Fruit fly (Drosophila melanogaster) whole organism, embryonic: ENCODE measurements around the gene sing.

ENCODE experiments used
- Awh ChIP-seq: fragments of 200-800 bp; sonication (Bioruptor generic); IDR thresholded peaks from 2 replicates; pipeline ENCODE4, ENCODE4 v1.3.6; 2022; ENCODE audit warnings: missing biosample characterization, missing genetic modification characterization
- BtbVII ChIP-seq: fragments of 200-800 bp; sonication (Bioruptor generic); optimal IDR thresholded peaks from 3 replicates; lab custom pipeline; 2017; ENCODE audit warnings: missing biosample characterization, mild to moderate bottlenecking, missing genetic modification characterization
- CG10431 ChIP-seq: fragments of 200-800 bp; sonication (Bioruptor generic); optimal IDR thresholded peaks from 3 replicates; lab custom pipeline; 2018; ENCODE audit warnings: missing biosample characterization, mild to moderate bottlenecking, missing genetic modification characterization
- CG13123 ChIP-seq: fragments of 200-800 bp; sonication (Bioruptor generic); optimal IDR thresholded peaks from 2 replicates; lab custom pipeline; 2016; ENCODE audit warnings: missing biosample characterization, missing genetic modification characterization
- CG13894 ChIP-seq: fragments of 200-800 bp; sonication (Bioruptor generic); optimal IDR thresholded peaks from 3 replicates; lab custom pipeline; 2018; ENCODE audit warnings: missing biosample characterization, mild to moderate bottlenecking, missing genetic modification characterization, moderate library complexity
- CG14014 ChIP-seq: fragments of 200-800 bp; sonication (Bioruptor generic); IDR thresholded peaks from 2 replicates; pipeline ENCODE4 v1.3.6; 2022; ENCODE audit warnings: missing biosample characterization, missing genetic modification characterization
- CG15011 ChIP-seq: fragments of 200-800 bp; sonication (Bioruptor generic); optimal IDR thresholded peaks from 3 replicates; lab custom pipeline; 2018; ENCODE audit warnings: missing biosample characterization, mild to moderate bottlenecking, missing genetic modification characterization
- CG15696 ChIP-seq: fragments of 200-800 bp; sonication (Bioruptor generic); optimal IDR thresholded peaks from 2 replicates; lab custom pipeline; 2019; ENCODE audit warnings: missing biosample characterization, mild to moderate bottlenecking, missing genetic modification characterization, moderate library complexity
- CG16779 ChIP-seq: fragments of 200-800 bp; sonication (Bioruptor generic); IDR thresholded peaks from 2 replicates; pipeline ENCODE4 v1.3.6; 2022; ENCODE audit warnings: missing biosample characterization, missing genetic modification characterization
- CG16815 ChIP-seq: fragments of 200-800 bp; sonication (Bioruptor generic); optimal IDR thresholded peaks from 3 replicates; lab custom pipeline; 2017; ENCODE audit warnings: missing biosample characterization, mild to moderate bottlenecking, missing genetic modification characterization
- CG2129 ChIP-seq: fragments of 200-800 bp; sonication (Bioruptor generic); IDR thresholded peaks from 2 replicates; pipeline ENCODE4 v1.3.6; 2022; ENCODE audit warnings: missing biosample characterization, missing genetic modification characterization; ENCODE audit not compliant: partially characterized antibody
- CG2875 ChIP-seq: fragments of 200-800 bp; sonication (Bioruptor generic); optimal IDR thresholded peaks from 2 replicates; lab custom pipeline; 2017; ENCODE audit warnings: missing biosample characterization, mild to moderate bottlenecking, missing genetic modification characterization, missing genetic modification reagents
- CG3281 ChIP-seq: fragments of 200-800 bp; sonication (Bioruptor generic); optimal IDR thresholded peaks from 3 replicates; lab custom pipeline; 2017; ENCODE audit warnings: missing biosample characterization, mild to moderate bottlenecking, missing genetic modification characterization
- CG33213 ChIP-seq: fragments of 200-800 bp; sonication (Bioruptor generic); optimal IDR thresholded peaks from 3 replicates; lab custom pipeline; 2016; ENCODE audit warnings: missing biosample characterization, missing genetic modification characterization
- CG3995 ChIP-seq: fragments of 200-800 bp; sonication (Bioruptor generic); optimal IDR thresholded peaks from 3 replicates; lab custom pipeline; 2016; ENCODE audit warnings: missing biosample characterization, missing genetic modification characterization
- CG4617 ChIP-seq: fragments of 200-800 bp; sonication (Bioruptor generic); optimal IDR thresholded peaks from 3 replicates; lab custom pipeline; 2016; ENCODE audit warnings: missing biosample characterization, missing genetic modification characterization, borderline replicate concordance
- CG6175 ChIP-seq: fragments of 200-800 bp; sonication (Bioruptor generic); IDR thresholded peaks from 3 replicates; pipeline ENCODE4 v1.3.6; 2022; ENCODE audit warnings: missing biosample characterization, missing genetic modification characterization
- CG6683 ChIP-seq: fragments of 200-800 bp; sonication (Bioruptor generic); optimal IDR thresholded peaks from 2 replicates; lab custom pipeline; 2017; ENCODE audit warnings: missing biosample characterization, mild to moderate bottlenecking, missing genetic modification characterization, missing genetic modification reagents
- CG6791 ChIP-seq: fragments of 200-800 bp; sonication (Bioruptor generic); IDR thresholded peaks from 3 replicates; pipeline ENCODE4 v1.3.6; 2022; ENCODE audit warnings: missing biosample characterization, missing genetic modification characterization; ENCODE audit not compliant: partially characterized antibody
- CG7372 ChIP-seq: fragments of 200-800 bp; sonication (Bioruptor generic); IDR thresholded peaks from 2 replicates; pipeline ENCODE4 v1.3.6; 2022; ENCODE audit warnings: missing biosample characterization, missing genetic modification characterization
- CG7839 ChIP-seq: fragments of 200-800 bp; sonication (Bioruptor generic); optimal IDR thresholded peaks from 3 replicates; lab custom pipeline; 2018; ENCODE audit warnings: missing biosample characterization, mild to moderate bottlenecking, missing genetic modification characterization, moderate library complexity
- CG9609 ChIP-seq: fragments of 200-800 bp; sonication (Bioruptor generic); optimal IDR thresholded peaks from 3 replicates; lab custom pipeline; 2016; ENCODE audit warnings: missing biosample characterization, missing genetic modification characterization
- CoRest ChIP-seq: fragments of 200-800 bp; sonication (Bioruptor generic); optimal IDR thresholded peaks from 3 replicates; lab custom pipeline; 2018; ENCODE audit warnings: missing biosample characterization, mild to moderate bottlenecking, missing genetic modification characterization, moderate library complexity
- Dfd ChIP-seq, 2 experiments: fragments of >200 bp; optimal IDR thresholded peaks; 2 replicates each; lab custom pipeline; 2017; ENCODE audit warnings: missing biosample characterization in 2 of 2, missing genetic modification characterization in 2 of 2
- Doc2 ChIP-seq: fragments of 200-800 bp; sonication (Bioruptor generic); IDR thresholded peaks from 2 replicates; pipeline ENCODE4 v1.3.6; 2022; ENCODE audit warnings: missing biosample characterization, missing genetic modification characterization
- Drgx ChIP-seq: fragments of 200-800 bp; sonication (Bioruptor generic); IDR thresholded peaks from 2 replicates; pipeline ENCODE4 v1.3.6; 2022; ENCODE audit warnings: missing biosample characterization, missing genetic modification characterization
- Ets65A ChIP-seq: fragments of 200-800 bp; sonication (Bioruptor generic); peaks from one replicate; lab custom pipeline; 2016; ENCODE audit warnings: missing biosample characterization, missing genetic modification characterization
- GATAe ChIP-seq: fragments of 200-800 bp; sonication (Bioruptor generic); conservative IDR thresholded peaks from 2 replicates; pipeline ENCODE4 v1.3.6; 2022; ENCODE audit warnings: missing biosample characterization, missing genetic modification characterization
- Hey ChIP-seq: fragments of 200-800 bp; sonication (Bioruptor generic); optimal IDR thresholded peaks from 3 replicates; lab custom pipeline; 2018; ENCODE audit warnings: missing biosample characterization, mild to moderate bottlenecking, missing genetic modification characterization
- Hr39 ChIP-seq: fragments of >200 bp; optimal IDR thresholded peaks from 2 replicates; lab custom pipeline; 2017
- Kr ChIP-seq: fragments of 200-800 bp; sonication (Bioruptor generic); optimal IDR thresholded peaks from 2 replicates; lab custom pipeline; 2017; ENCODE audit warnings: missing biosample characterization, mild to moderate bottlenecking, missing genetic modification characterization
- Lpt ChIP-seq: fragments of >200 bp; optimal IDR thresholded peaks from 2 replicates; lab custom pipeline; 2018; ENCODE audit warnings: missing biosample characterization, missing genetic modification characterization
- Med ChIP-seq: fragments of 200-800 bp; sonication (Bioruptor generic); peaks from one replicate; lab custom pipeline; 2016; ENCODE audit warnings: missing biosample characterization, missing genetic modification characterization, mild to moderate bottlenecking, inconsistent platforms, moderate library complexity
- Scr ChIP-seq: fragments of 200-800 bp; sonication (Bioruptor generic); IDR thresholded peaks from 2 replicates; pipeline ENCODE4 v1.3.6; 2022; ENCODE audit warnings: missing biosample characterization, missing genetic modification characterization; ENCODE audit not compliant: partially characterized antibody
- YL-1 ChIP-seq: fragments of 200-800 bp; sonication (Bioruptor generic); optimal IDR thresholded peaks from 3 replicates; lab custom pipeline; 2017; ENCODE audit warnings: missing biosample characterization, mild to moderate bottlenecking, missing genetic modification characterization
- ab ChIP-seq: fragments of 200-800 bp; sonication (Bioruptor generic); optimal IDR thresholded peaks from 2 replicates; lab custom pipeline; 2016; ENCODE audit warnings: missing biosample characterization, missing genetic modification characterization
- az2 ChIP-seq: fragments of 200-800 bp; sonication (Bioruptor generic); optimal IDR thresholded peaks from 3 replicates; lab custom pipeline; 2016; ENCODE audit warnings: missing biosample characterization, missing genetic modification characterization
- ci ChIP-seq: fragments of 200-800 bp; sonication (Bioruptor generic); IDR thresholded peaks from 3 replicates; pipeline ENCODE4 v1.3.6; 2022; ENCODE audit warnings: missing biosample characterization, missing genetic modification characterization
- grn ChIP-seq: fragments of 200-800 bp; sonication (Bioruptor generic); optimal IDR thresholded peaks from 3 replicates; lab custom pipeline; 2017; ENCODE audit warnings: missing biosample characterization, missing genetic modification characterization
- gro ChIP-seq: fragments of 200-800 bp; sonication (Bioruptor generic); optimal IDR thresholded peaks from 2 replicates; lab custom pipeline; 2016; ENCODE audit warnings: missing biosample characterization, missing genetic modification characterization
- ind ChIP-seq: fragments of 200-800 bp; sonication (Bioruptor generic); optimal IDR thresholded peaks from 3 replicates; lab custom pipeline; 2016; ENCODE audit warnings: missing biosample characterization, missing genetic modification characterization
- inv ChIP-seq: fragments of 200-800 bp; sonication (Bioruptor generic); IDR thresholded peaks from 2 replicates; pipeline ENCODE4 v1.3.6; 2022; ENCODE audit warnings: missing biosample characterization, missing genetic modification characterization; ENCODE audit not compliant: partially characterized antibody
- klu ChIP-seq: fragments of 200-800 bp; sonication (Bioruptor generic); IDR thresholded peaks from 2 replicates; pipeline ENCODE4 v1.3.6; 2022; ENCODE audit warnings: missing biosample characterization, missing genetic modification characterization
- pho ChIP-seq: fragments of 200-800 bp; sonication (Bioruptor generic); optimal IDR thresholded peaks from 2 replicates; lab custom pipeline; 2016; ENCODE audit warnings: missing biosample characterization, missing genetic modification characterization
- pita ChIP-seq: fragments of 200-800 bp; sonication (Bioruptor generic); optimal IDR thresholded peaks from 2 replicates; lab custom pipeline; 2017; ENCODE audit warnings: missing biosample characterization, mild to moderate bottlenecking, missing genetic modification characterization
- pnt ChIP-seq: fragments of 200-800 bp; sonication (Bioruptor generic); optimal IDR thresholded peaks from 3 replicates; lab custom pipeline; 2016; ENCODE audit warnings: missing biosample characterization, missing genetic modification characterization
- shn ChIP-seq: fragments of 200-800 bp; sonication (Bioruptor generic); optimal IDR thresholded peaks from 3 replicates; lab custom pipeline; 2016; ENCODE audit warnings: missing biosample characterization, missing genetic modification characterization
- sim ChIP-seq: fragments of 200-800 bp; sonication (Bioruptor generic); IDR thresholded peaks from 2 replicates; pipeline ENCODE4 v1.3.6; 2022; ENCODE audit warnings: missing biosample characterization, missing genetic modification characterization
- zf30C ChIP-seq: fragments of 200-800 bp; sonication (Bioruptor generic); optimal IDR thresholded peaks from 3 replicates; lab custom pipeline; 2018; ENCODE audit warnings: missing biosample characterization, mild to moderate bottlenecking, missing genetic modification characterization
- zfh1 ChIP-seq: fragments of 200-800 bp; sonication (Bioruptor generic); IDR thresholded peaks from 3 replicates; pipeline ENCODE4 v1.3.6; 2022; ENCODE audit warnings: missing biosample characterization, missing genetic modification characterization

sing gene

DNA sequence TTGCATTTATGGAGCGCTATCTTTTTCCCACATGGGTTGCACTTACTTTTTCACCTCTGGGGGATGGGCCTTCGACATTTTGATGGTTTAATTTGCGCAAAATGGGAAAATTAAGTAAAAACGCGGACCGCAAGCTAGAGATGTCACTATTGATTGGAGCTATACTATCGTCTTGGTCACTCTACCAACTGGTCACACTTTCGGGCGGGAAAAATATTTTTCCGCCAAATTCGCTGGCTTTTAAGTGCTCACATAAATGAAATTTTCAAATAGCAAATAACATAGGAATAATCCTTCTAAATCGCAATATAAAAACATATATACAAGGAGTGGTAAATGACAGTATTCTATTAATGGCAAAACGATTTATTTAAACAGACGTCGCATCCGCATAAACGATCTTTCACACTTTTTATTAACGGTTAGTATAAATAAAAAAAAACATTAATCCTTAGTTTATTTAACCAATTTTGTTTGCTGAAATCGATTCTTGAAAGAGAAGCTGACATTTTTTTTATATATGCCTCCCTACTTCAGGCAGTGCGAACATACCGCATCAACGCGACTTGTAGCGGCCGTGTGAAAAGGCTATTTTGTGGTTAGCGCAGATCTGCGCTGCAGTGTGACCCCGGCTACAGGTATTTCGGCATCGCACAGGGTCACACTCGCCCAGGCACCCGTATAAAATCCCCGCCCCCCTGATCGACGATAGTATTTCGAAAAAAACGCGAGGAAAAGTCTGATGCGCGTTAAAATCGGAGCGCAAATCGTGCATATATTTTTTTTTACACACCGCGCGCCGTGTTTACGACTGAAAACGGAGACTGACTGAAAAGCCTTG lies 38.6 kb upstream of the sing start, which contains the start of the genes SNRPG and mthl1 (continued):
- TF ChIP-seq sim (GFP tag; lab: Robert Waterston, UW) (peak; percentile 60; the same call in 1 of the 2 replicates), CG9609 (GFP tag; lab: Kevin White, UChicago) (peak; percentile 80), CG2875 (no peak), ab (GFP tag; lab: Kevin White, UChicago) (peak; percentile 55), gro (GFP tag; lab: Kevin White, UChicago) (no peak), Awh (GFP tag; lab: Robert Waterston, UW) (peak; percentile 90), CG15011 (GFP tag; lab: Kevin White, UChicago) (no peak), CG14014 (GFP tag; lab: Robert Waterston, UW) (peak; percentile 94), inv (peak; percentile 74), grn (peak; percentile 12), az2 (GFP tag; lab: Kevin White, UChicago) (peak; percentile 80), pnt (GFP tag; lab: Kevin White, UChicago) (peak; percentile 88), ind (GFP tag; lab: Kevin White, UChicago) (peak; percentile 88), CG13123 (GFP tag; lab: Kevin White, UChicago) (peak; percentile 29), CG15696 (peak; percentile 49), pita (no peak), Drgx (GFP tag; lab: Robert Waterston, UW) (peak; percentile 88), Kr (GFP tag; lab: Kevin White, UChicago) (no peak), CG7372 (GFP tag; lab: Robert Waterston, UW) (peak; percentile 90), BtbVII (GFP tag; lab: Kevin White, UChicago) (no peak), CG4617 (peak; percentile 34), CG16815 (peak; percentile 83), Hey (no peak), klu (GFP tag; lab: Robert Waterston, UW) (peak; percentile 89), CG3281 (GFP tag; lab: Kevin White, UChicago) (peak; percentile 53), CG13894 (tag; lab: Kevin White, UChicago) (peak; percentile 63), shn (GFP tag; lab: Kevin White, UChicago) (peak; percentile 77), Doc2 (GFP tag; lab: Robert Waterston, UW) (peak; percentile 53; the same call in 1 of the 2 replicates), Dfd (GFP tag; optimal IDR thresholded peaks at IDR 0.05; lab: Kevin White, UChicago) (peak in 1 of 2 experiments; percentile 65), CG6791 (peak; percentile 60; the same call in 2 of the 3 replicates), CG16779 (peak; percentile 81), Med (peak; percentile 96), CG3995 (GFP tag; lab: Kevin White, UChicago) (peak; percentile 79), CG2129 (no peak), Ets65A (GFP tag; lab: Kevin White, UChicago) (peak; percentile 99), Scr (GFP tag; lab: Robert Waterston, UW) (peak; percentile 74), Lpt (GFP tag; lab: Kevin White, UChicago) (no peak), zfh1 (GFP tag; lab: Robert Waterston, UW) (peak; percentile 95), CG10431 (GFP tag; lab: Kevin White, UChicago) (peak; percentile 10), CG6683 (no peak), CG33213 (GFP tag; lab: Kevin White, UChicago) (peak; percentile 54), zf30C (peak; percentile 29), YL-1 (GFP tag; lab: Kevin White, UChicago) (peak; percentile 56), CoRest (tag; lab: Kevin White, UChicago) (peak; percentile 85), Hr39 (lab: Kevin White, UChicago) (no peak), GATAe (peak; percentile 69), CG7839 (tag; lab: Kevin White, UChicago) (peak; percentile 85), CG6175 (GFP tag; lab: Robert Waterston, UW) (peak; percentile 88), ci (peak; percentile 83), pho (peak; percentile 81)
